Worm (Caenorhabditis elegans): ENCODE data around the gene egl-43.

ce11 chrII:9954885-9955284, at the start of gene egl-43:
- no peak for TF ChIP-seq dao-5 (tag; optimal IDR thresholded peaks at IDR 0.05)
- TF ChIP-seq him-1 (tag; optimal IDR thresholded peaks at IDR 0.05) = no peak

Data from whole organism, L4/young adult.